Worm (Caenorhabditis elegans) whole organism, L1 larva: Measurements from ENCODE around the gene Y49F6B.8.

Experiments
- C16A3.4 ChIP-seq: fragments of 150-350 bp; optimal IDR thresholded peaks from 2 replicates; lab custom pipeline; 2014; ENCODE audit warnings: missing biosample characterization, missing genetic modification characterization
- aha-1 ChIP-seq: fragments of 150-350 bp; optimal IDR thresholded peaks from 2 replicates; lab custom pipeline; 2014; ENCODE audit warnings: missing biosample characterization, missing genetic modification characterization
- alr-1 ChIP-seq: fragments of 200-800 bp; sonication (Bioruptor generic); optimal IDR thresholded peaks from 2 replicates; lab custom pipeline; 2018; ENCODE audit warnings: borderline replicate concordance, mild to moderate bottlenecking, missing genetic modification characterization, missing compliant biosample characterization
- blmp-1 ChIP-seq: fragments of 150-350 bp; optimal IDR thresholded peaks from 2 replicates; lab custom pipeline; 2014; ENCODE audit warnings: missing biosample characterization, missing genetic modification characterization
- efl-1 ChIP-seq, 4 experiments: fragments of 150-350 bp; optimal IDR thresholded peaks in 3 of 4; peaks in 1 of 4; 1 replicate in 1 of 4; 2 replicates in 3 of 4; lab custom pipeline; 2014; ENCODE audit warnings: missing biosample characterization in 2 of 4, missing genetic modification characterization in 2 of 4, missing genetic modification reagents in 2 of 4
- egl-13 ChIP-seq: sonication (generic microtip); optimal IDR thresholded peaks from 2 replicates; lab custom pipeline; 2016; ENCODE audit warnings: missing genotype, missing genetic modification reagents, missing genetic modification characterization, missing compliant biosample characterization
- egl-27 ChIP-seq, 2 experiments: fragments of 150-350 bp in 1 of 2; sonication (generic microtip); optimal IDR thresholded peaks; 3 replicates each; lab custom pipeline; 2017 to 2018; ENCODE audit warnings: missing biosample characterization in 2 of 2, missing genetic modification characterization in 2 of 2, missing genetic modification reagents in 2 of 2
- elt-3 ChIP-seq, 6 experiments: fragments of 150-350 bp in 1 of 6; sonication (generic microtip); optimal IDR thresholded peaks; 2 replicates each; lab custom pipeline; 2017 to 2018; ENCODE audit warnings: missing biosample characterization in 6 of 6, missing genetic modification characterization in 6 of 6, inconsistent platforms in 1 of 6
- fkh-10 ChIP-seq: sonication (generic microtip); optimal IDR thresholded peaks from 2 replicates; lab custom pipeline; 2017; ENCODE audit warnings: missing biosample characterization, missing genetic modification reagents, missing genetic modification characterization
- fkh-8 ChIP-seq: sonication (generic microtip); optimal IDR thresholded peaks from 2 replicates; lab custom pipeline; 2016; ENCODE audit warnings: mild to moderate bottlenecking, missing genetic modification characterization, missing compliant biosample characterization
- hlh-4 ChIP-seq: sonication (generic microtip); optimal IDR thresholded peaks from 2 replicates; lab custom pipeline; 2016; ENCODE audit warnings: mild to moderate bottlenecking, missing genetic modification characterization, missing compliant biosample characterization
- hpl-2 ChIP-seq: fragments of 150-350 bp; optimal IDR thresholded peaks from 2 replicates; lab custom pipeline; 2014; ENCODE audit warnings: missing biosample characterization, missing genetic modification reagents, missing genetic modification characterization
- isw-1 ChIP-seq: fragments of 200-800 bp; sonication (Bioruptor generic); IDR thresholded peaks from 2 replicates; pipeline ENCODE4 v1.3.6; 2022; ENCODE audit warnings: missing genetic modification characterization, missing compliant biosample characterization
- lin-13 ChIP-seq: fragments of 150-350 bp; optimal IDR thresholded peaks from 2 replicates; lab custom pipeline; 2014; ENCODE audit warnings: missing biosample characterization, missing genetic modification reagents, missing genetic modification characterization
- lin-35 ChIP-seq, 2 experiments: fragments of 150-350 bp; optimal IDR thresholded peaks; 2 replicates each; lab custom pipeline; 2014; ENCODE audit warnings: missing biosample characterization in 2 of 2, missing genetic modification characterization in 2 of 2, missing genetic modification reagents in 2 of 2
- lir-3 ChIP-seq: sonication (generic microtip); optimal IDR thresholded peaks from 2 replicates; lab custom pipeline; 2016; ENCODE audit warnings: mild to moderate bottlenecking, missing genetic modification characterization, moderate library complexity, missing compliant biosample characterization; ENCODE audit not compliant: poor library complexity
- mep-1 ChIP-seq: fragments of 150-350 bp; optimal IDR thresholded peaks from 2 replicates; lab custom pipeline; 2014; ENCODE audit warnings: missing biosample characterization, missing genetic modification characterization
- nhr-19 ChIP-seq: fragments of 200-800 bp; sonication (Bioruptor generic); conservative IDR thresholded peaks from 2 replicates; pipeline ENCODE4 v1.3.6; 2022; ENCODE audit warnings: missing genetic modification characterization, missing compliant biosample characterization
- nhr-47 ChIP-seq: sonication (generic microtip); optimal IDR thresholded peaks from 2 replicates; lab custom pipeline; 2016; ENCODE audit warnings: mild to moderate bottlenecking, missing genetic modification characterization, moderate library complexity, missing compliant biosample characterization
- nhr-77 ChIP-seq: fragments of 150-350 bp; optimal IDR thresholded peaks from 2 replicates; lab custom pipeline; 2014; ENCODE audit warnings: missing biosample characterization, missing genetic modification characterization
- nhr-84 ChIP-seq: sonication (generic microtip); optimal IDR thresholded peaks from 2 replicates; lab custom pipeline; 2017; ENCODE audit warnings: missing biosample characterization, missing genetic modification characterization
- pqm-1 ChIP-seq: sonication (generic microtip); optimal IDR thresholded peaks from 3 replicates; lab custom pipeline; 2017; ENCODE audit warnings: missing biosample characterization, missing genetic modification characterization
- snu-23 ChIP-seq: sonication (generic microtip); optimal IDR thresholded peaks from 2 replicates; lab custom pipeline; 2016; ENCODE audit warnings: missing genetic modification characterization, missing compliant biosample characterization
- sptf-1 ChIP-seq: fragments of 150-350 bp; optimal IDR thresholded peaks from 2 replicates; lab custom pipeline; 2014; ENCODE audit warnings: missing biosample characterization, missing genetic modification characterization
- sup-37 ChIP-seq: fragments of 200-800 bp; sonication (Bioruptor generic); optimal IDR thresholded peaks from 2 replicates; lab custom pipeline; 2018; ENCODE audit warnings: mild to moderate bottlenecking, missing genetic modification characterization, missing compliant biosample characterization
- swsn-7 ChIP-seq: sonication (generic microtip); optimal IDR thresholded peaks from 2 replicates; lab custom pipeline; 2016; ENCODE audit warnings: missing genetic modification characterization, missing compliant biosample characterization
- tbx-2 ChIP-seq: sonication (generic microtip); optimal IDR thresholded peaks from 2 replicates; lab custom pipeline; 2016; ENCODE audit warnings: missing genetic modification characterization, missing compliant biosample characterization
- tlp-1 ChIP-seq: fragments of 150-350 bp; optimal IDR thresholded peaks from 2 replicates; lab custom pipeline; 2014; ENCODE audit warnings: missing biosample characterization, missing genetic modification characterization
- unc-30 ChIP-seq: sonication (generic microtip); optimal IDR thresholded peaks from 2 replicates; lab custom pipeline; 2017; ENCODE audit warnings: missing biosample characterization, missing genetic modification characterization
- unc-62 ChIP-seq: fragments of 150-350 bp; optimal IDR thresholded peaks from 2 replicates; lab custom pipeline; 2014; ENCODE audit warnings: missing biosample characterization, missing genetic modification reagents, missing genetic modification characterization
- unc-86 ChIP-seq: sonication (generic microtip); optimal IDR thresholded peaks from 2 replicates; lab custom pipeline; 2016; ENCODE audit warnings: missing genetic modification characterization, missing compliant biosample characterization
- vab-15 ChIP-seq: sonication (generic microtip); optimal IDR thresholded peaks from 2 replicates; lab custom pipeline; 2017; ENCODE audit warnings: missing genotype, mild to moderate bottlenecking, missing genetic modification characterization, missing compliant biosample characterization
- ztf-11 ChIP-seq, 2 experiments: sonication (generic microtip); optimal IDR thresholded peaks; 2 replicates each; lab custom pipeline; 2016 to 2017; ENCODE audit warnings: missing genetic modification characterization in 2 of 2, missing biosample characterization in 1 of 2, missing compliant biosample characterization in 1 of 2
- ztf-4 ChIP-seq: fragments of 150-350 bp; optimal IDR thresholded peaks from 2 replicates; lab custom pipeline; 2014; ENCODE audit warnings: missing biosample characterization, missing genetic modification characterization

The Y49F6B.8 gene

ce11 chrII:3515384-3516053 is 34.0 kb upstream of the Y49F6B.8 start, which contains the start of the genes Y49F6B.14 and clec-125:
TSS of gene Y49F6B.14 (minus strand) at chrII:3515484.
TSS of gene clec-125 (plus strand) at chrII:3516003.
- no peak for TF ChIP-seq sup-37

DNA sequence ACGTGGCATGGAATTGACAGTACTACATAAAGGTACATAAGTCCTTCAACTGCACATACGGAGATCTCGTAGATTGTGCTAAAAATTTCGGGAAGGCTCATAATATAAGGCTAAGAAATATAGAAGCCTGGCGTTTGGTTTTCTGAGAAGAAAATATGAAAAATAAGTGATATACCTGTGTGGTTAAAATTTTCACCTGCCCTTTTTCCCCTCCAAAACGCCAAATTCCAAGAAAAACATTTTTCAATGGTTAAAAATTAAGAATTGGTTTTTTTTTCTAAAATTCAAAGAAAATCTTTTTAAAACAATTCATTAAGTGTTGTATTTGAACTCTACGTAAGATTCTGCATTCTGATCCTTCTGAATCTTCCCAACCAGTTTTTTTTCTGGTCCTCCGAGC is 33.1 kb upstream of the Y49F6B.8 start, which contains the start of gene srz-5:
Gene srz-5 (minus strand): TSS at position 101 of the 400 bp plus-strand sequence.
- TF ChIP-seq swsn-7 (tag; lab: Kevin White, UChicago) = no peak
- TF ChIP-seq nhr-77 (tag; lab: Kevin White, UChicago) = no peak
- TF ChIP-seq isw-1 = no peak
- no peak for TF ChIP-seq snu-23 (GFP tag; lab: Kevin White, UChicago)
- TF ChIP-seq hlh-4 (tag; lab: Kevin White, UChicago) = peak; percentile 55

DNA sequence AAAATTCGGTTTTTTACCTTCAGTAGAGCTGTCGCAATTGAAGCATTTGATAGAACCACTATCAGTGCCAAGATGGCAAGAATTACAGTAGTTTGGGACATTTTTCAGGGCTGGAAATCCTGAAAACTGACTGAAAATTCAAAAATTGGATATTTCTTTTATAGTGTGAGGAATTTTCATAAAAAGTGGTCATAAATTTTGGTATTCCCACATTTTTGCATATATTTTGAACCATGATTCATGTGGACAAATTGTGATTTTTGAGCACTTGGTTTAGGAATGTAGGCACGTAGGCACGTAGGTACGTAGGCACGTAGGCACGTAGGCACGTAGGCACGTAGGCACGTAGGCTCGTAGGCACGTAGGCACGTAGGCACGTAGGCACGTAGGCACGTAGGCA is 30.8 kb upstream of the Y49F6B.8 start, which contains the start of gene Y49F6B.19:
Gene Y49F6B.19 (minus strand): TSS at position 101 of the 400 bp plus-strand sequence.
- TF ChIP-seq tbx-2 (no peak), mep-1 (tag; lab: Kevin White, UChicago) (no peak), ztf-4 (tag; lab: Kevin White, UChicago) (no peak), nhr-47 (tag; lab: Kevin White, UChicago) (no peak), unc-30 (no peak), snu-23 (GFP tag; lab: Kevin White, UChicago) (no peak), efl-1 (optimal IDR thresholded peaks at IDR 0.05; lab: Kevin White, UChicago) (no peak), efl-1 (GFP tag; optimal IDR thresholded peaks at IDR 0.05 in 1 of 2; lab: Kevin White, UChicago) (no peak), C16A3.4 (no peak), unc-86 (no peak), swsn-7 (tag; lab: Kevin White, UChicago) (no peak), alr-1 (tag; lab: Kevin White, UChicago) (no peak), vab-15 (tag; lab: Kevin White, UChicago) (no peak), nhr-19 (GFP tag; lab: Robert Waterston, UW) (no peak), fkh-10 (GFP tag; lab: Kevin White, UChicago) (no peak), ztf-11 (tag; optimal IDR thresholded peaks at IDR 0.05; lab: Kevin White, UChicago) (no peak), aha-1 (tag; lab: Kevin White, UChicago) (no peak), lin-35 (GFP tag; optimal IDR thresholded peaks at IDR 0.05; lab: Kevin White, UChicago) (no peak), unc-62 (GFP tag; lab: Kevin White, UChicago) (no peak)
- TF ChIP-seq, all 84 proteins: peak for 0

DNA sequence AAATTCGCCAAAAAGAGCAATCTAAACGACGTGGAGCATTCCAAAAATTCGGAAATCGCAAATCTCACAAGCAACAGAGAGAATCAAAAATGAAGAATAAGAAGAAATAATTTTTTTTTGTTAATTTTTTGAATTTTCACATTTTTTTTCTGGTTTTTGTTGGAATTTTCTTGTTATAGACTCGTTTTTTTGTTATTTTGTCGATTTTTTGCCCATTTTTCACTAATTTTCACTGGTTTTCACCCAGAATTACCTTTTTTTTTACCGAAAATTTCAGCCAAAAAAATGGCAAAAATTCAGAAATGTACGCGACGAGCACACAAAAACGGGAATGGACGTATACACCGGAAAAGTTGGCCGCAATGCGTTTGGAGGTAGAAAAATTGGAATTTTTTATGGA is 23.2 kb upstream of the Y49F6B.8 start, which contains the start of gene cyh-1:
Gene cyh-1 (plus strand): TSS at position 301 of the 400 bp plus-strand sequence.
- TF ChIP-seq egl-27 (tag; optimal IDR thresholded peaks at IDR 0.05; lab: Kevin White, UChicago) (no peak), hpl-2 (GFP tag; lab: Kevin White, UChicago) (no peak), fkh-8 (tag; lab: Kevin White, UChicago) (no peak), blmp-1 (no peak), elt-3 (tag; optimal IDR thresholded peaks at IDR 0.05; lab: Kevin White, UChicago) (no peak), egl-13 (tag; lab: Kevin White, UChicago) (no peak), sup-37 (no peak), pqm-1 (tag; lab: Kevin White, UChicago) (no peak), alr-1 (tag; lab: Kevin White, UChicago) (no peak), snu-23 (GFP tag; lab: Kevin White, UChicago) (no peak), sptf-1 (tag; lab: Kevin White, UChicago) (no peak), nhr-77 (tag; lab: Kevin White, UChicago) (no peak), lir-3 (tag; lab: Kevin White, UChicago) (no peak), ztf-4 (tag; lab: Kevin White, UChicago) (no peak), fkh-10 (GFP tag; lab: Kevin White, UChicago) (no peak), tlp-1 (tag; lab: Kevin White, UChicago) (no peak), nhr-84 (tag; lab: Kevin White, UChicago) (no peak), efl-1 (optimal IDR thresholded peaks at IDR 0.05; lab: Kevin White, UChicago) (no peak), efl-1 (GFP tag; optimal IDR thresholded peaks at IDR 0.05 in 1 of 2; lab: Kevin White, UChicago) (no peak), lin-13 (no peak)
